Fruit fly (Drosophila melanogaster): Measurements from ENCODE around the gene Vajk2.

Vajk2 gene

dm6 chr2L:13889934-13890333 lies 44.6 kb downstream of the Vajk2 start:
- no peak for TF ChIP-seq CG17801 (GFP tag; optimal IDR thresholded peaks at IDR 0.05; ENCODE audit: partially characterized antibody)

- TF ChIP-seq CG17801 (GFP tag; optimal IDR thresholded peaks at IDR 0.05; ENCODE audit: partially characterized antibody) = no peak
Measured at dm6 chr2L:13886326-13887073, 48.0 kb downstream of the Vajk2 start.

dm6 chr2L:13884678-13885303 lies 49.7 kb downstream of the Vajk2 start:
- no peak for TF ChIP-seq CG17801 (GFP tag; optimal IDR thresholded peaks at IDR 0.05; ENCODE audit: partially characterized antibody)

DNA sequence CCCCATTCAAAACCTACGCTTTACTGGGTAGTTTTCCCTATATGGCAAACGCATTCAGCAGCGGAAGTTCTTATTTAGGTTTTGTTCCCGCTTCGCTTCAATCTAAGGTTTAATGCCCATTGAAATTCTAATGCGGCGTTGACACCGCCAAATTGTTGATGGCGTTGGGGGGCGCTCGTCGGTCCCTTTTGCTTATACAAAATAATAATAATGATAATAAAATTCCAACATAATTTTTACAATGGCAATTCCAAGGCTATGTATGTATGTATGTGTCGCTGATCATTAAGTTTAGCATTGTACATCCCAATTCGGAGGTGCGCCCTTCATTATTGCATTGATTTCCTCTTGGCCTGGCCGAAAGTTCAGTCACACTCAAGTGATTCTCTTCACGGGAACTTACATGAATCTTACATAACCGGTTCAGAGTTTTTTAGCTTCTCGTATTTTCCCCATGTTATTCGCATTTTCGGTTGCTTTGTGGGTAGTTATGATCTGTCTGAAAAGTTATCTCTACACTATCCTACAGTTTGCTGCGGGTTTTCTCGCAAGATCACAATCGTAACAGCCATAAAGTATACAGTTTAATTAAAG lies 50.3 kb downstream of the Vajk2 start:
- TF ChIP-seq CG17801 (GFP tag; optimal IDR thresholded peaks at IDR 0.05; ENCODE audit: partially characterized antibody) = no peak

Data from ovary, adult (tissue).